Worm (Caenorhabditis elegans): ENCODE measurements around the gene unc-22.

ce11 chrIV:12052461-12052860 lies 41.7 kb upstream of the unc-22 start:
- TF ChIP-seq ceh-28 (tag; optimal IDR thresholded peaks at IDR 0.05) (no peak), T20F7.1 (GFP tag; optimal IDR thresholded peaks at IDR 0.05) (no peak), lir-3 (tag; optimal IDR thresholded peaks at IDR 0.05) (no peak), unc-130 (GFP tag; optimal IDR thresholded peaks at IDR 0.05) (no peak), nhr-28 (tag; optimal IDR thresholded peaks at IDR 0.05) (no peak), snpc-4 (tag; optimal IDR thresholded peaks at IDR 0.05) (no peak), unc-62 (GFP tag; optimal IDR thresholded peaks at IDR 0.05 in 1 of 2) (no peak), unc-62 (tag; optimal IDR thresholded peaks at IDR 0.05) (no peak), lin-13 (GFP tag; optimal IDR thresholded peaks at IDR 0.05) (no peak), ama-1 (optimal IDR thresholded peaks at IDR 0.05) (no peak), mep-1 (tag; optimal IDR thresholded peaks at IDR 0.05) (no peak)
